Fruit fly (Drosophila melanogaster) whole organism, embryonic: ENCODE results near the gene Ing5.

Source experiments
- Awh ChIP-seq: fragments of 200-800 bp; sonication (Bioruptor generic); IDR thresholded peaks from 2 replicates; pipeline ENCODE4, ENCODE4 v1.3.6; 2022; ENCODE audit warnings: missing biosample characterization, missing genetic modification characterization
- C15 ChIP-seq: fragments of 200-800 bp; sonication (Bioruptor generic); IDR thresholded peaks from 3 replicates; pipeline ENCODE4 v1.3.6; 2022; ENCODE audit warnings: missing biosample characterization, missing genetic modification characterization
- CG10366 ChIP-seq: fragments of 200-800 bp; sonication (Bioruptor generic); IDR thresholded peaks from 2 replicates; pipeline ENCODE4 v1.3.6; 2022; ENCODE audit warnings: missing biosample characterization, missing genetic modification characterization
- CG11085 ChIP-seq: fragments of 200-800 bp; sonication (Bioruptor generic); IDR thresholded peaks from 2 replicates; pipeline ENCODE4 v1.3.6; 2022; ENCODE audit warnings: missing biosample characterization, missing genetic modification characterization
- CG11504 ChIP-seq: fragments of 200-800 bp; sonication (Bioruptor generic); optimal IDR thresholded peaks from 3 replicates; lab custom pipeline; 2019; ENCODE audit warnings: missing biosample characterization, mild to moderate bottlenecking, missing genetic modification characterization, moderate library complexity
- CG11695 ChIP-seq: fragments of 200-800 bp; sonication (Bioruptor generic); IDR thresholded peaks from 3 replicates; pipeline ENCODE4 v1.3.6; 2022; ENCODE audit warnings: missing biosample characterization, missing genetic modification characterization
- CG12104 ChIP-seq: fragments of 200-800 bp; sonication (Bioruptor generic); optimal IDR thresholded peaks from 3 replicates; lab custom pipeline; 2016; ENCODE audit warnings: missing biosample characterization, missing genetic modification characterization
- CG12219 ChIP-seq: fragments of 200-800 bp; sonication (Bioruptor generic); optimal IDR thresholded peaks from 3 replicates; lab custom pipeline; 2018; ENCODE audit warnings: missing biosample characterization, mild to moderate bottlenecking, missing genetic modification characterization
- CG13894 ChIP-seq: fragments of 200-800 bp; sonication (Bioruptor generic); optimal IDR thresholded peaks from 3 replicates; lab custom pipeline; 2018; ENCODE audit warnings: missing biosample characterization, mild to moderate bottlenecking, missing genetic modification characterization, moderate library complexity
- CG14441 ChIP-seq: fragments of 200-800 bp; sonication (Bioruptor generic); IDR thresholded peaks from 2 replicates; pipeline ENCODE4 v1.3.6; 2022; ENCODE audit warnings: missing biosample characterization, missing genetic modification characterization
- CG1647 ChIP-seq: fragments of 200-800 bp; sonication (Bioruptor generic); optimal IDR thresholded peaks from 3 replicates; lab custom pipeline; 2016; ENCODE audit warnings: missing biosample characterization, missing genetic modification characterization
- CG16815 ChIP-seq: fragments of 200-800 bp; sonication (Bioruptor generic); optimal IDR thresholded peaks from 3 replicates; lab custom pipeline; 2017; ENCODE audit warnings: missing biosample characterization, mild to moderate bottlenecking, missing genetic modification characterization
- CG33557 ChIP-seq: fragments of 200-800 bp; sonication (Bioruptor generic); optimal IDR thresholded peaks from 2 replicates; lab custom pipeline; 2019; ENCODE audit warnings: missing biosample characterization, mild to moderate bottlenecking, missing genetic modification characterization, moderate library complexity
- CG3838 ChIP-seq: fragments of 200-800 bp; sonication (Bioruptor generic); optimal IDR thresholded peaks from 3 replicates; lab custom pipeline; 2016; ENCODE audit warnings: missing biosample characterization, missing genetic modification characterization
- CG4730 ChIP-seq: fragments of 200-800 bp; sonication (Bioruptor generic); IDR thresholded peaks from 2 replicates; pipeline ENCODE4 v1.3.6; 2022; ENCODE audit warnings: missing biosample characterization, missing genetic modification characterization
- CG7745 ChIP-seq: fragments of 200-800 bp; sonication (Bioruptor generic); optimal IDR thresholded peaks from 2 replicates; lab custom pipeline; 2018; ENCODE audit warnings: missing biosample characterization, mild to moderate bottlenecking, missing genetic modification characterization, moderate library complexity
- CG7786 ChIP-seq: fragments of 200-800 bp; sonication (Bioruptor generic); optimal IDR thresholded peaks from 2 replicates; lab custom pipeline; 2016; ENCODE audit warnings: missing biosample characterization, missing genetic modification characterization
- CG8290 ChIP-seq, 3 experiments: fragments of 200-800 bp; sonication (Bioruptor generic); optimal IDR thresholded peaks; 2 replicates each; lab custom pipeline; 2016 to 2019; ENCODE audit warnings: missing biosample characterization in 3 of 3, missing genetic modification characterization in 3 of 3, mild to moderate bottlenecking in 2 of 3, moderate library complexity in 1 of 3
- Chrac-16 ChIP-seq: fragments of 200-800 bp; sonication (Bioruptor generic); optimal IDR thresholded peaks from 3 replicates; lab custom pipeline; 2016; ENCODE audit warnings: missing biosample characterization, missing genetic modification characterization
- CkIIα-i1 ChIP-seq: fragments of 200-800 bp; sonication (Bioruptor generic); IDR thresholded peaks from 2 replicates; pipeline ENCODE4 v1.3.6; 2022; ENCODE audit warnings: missing biosample characterization, missing genetic modification characterization
- D19B ChIP-seq: fragments of 200-800 bp; sonication (Bioruptor generic); optimal IDR thresholded peaks from 2 replicates; lab custom pipeline; 2017; ENCODE audit warnings: missing biosample characterization, mild to moderate bottlenecking, missing genetic modification characterization
- Dbx ChIP-seq: fragments of 200-800 bp; sonication (Bioruptor generic); IDR thresholded peaks from 3 replicates; pipeline ENCODE4 v1.3.6; 2022; ENCODE audit warnings: missing biosample characterization, missing genetic modification characterization
- Deaf1 ChIP-seq: fragments of 200-800 bp; optimal IDR thresholded peaks from 3 replicates; lab custom pipeline; 2019; ENCODE audit warnings: missing biosample characterization, mild to moderate bottlenecking, missing genetic modification characterization, moderate library complexity
- Dfd ChIP-seq, 2 experiments: fragments of >200 bp; optimal IDR thresholded peaks; 2 replicates each; lab custom pipeline; 2017; ENCODE audit warnings: missing biosample characterization in 2 of 2, missing genetic modification characterization in 2 of 2
- Dip2 ChIP-seq: fragments of 200-800 bp; sonication (Bioruptor generic); IDR thresholded peaks from 2 replicates; pipeline ENCODE4 v1.3.6; 2022; ENCODE audit warnings: missing biosample characterization, missing genetic modification characterization
- Doc2 ChIP-seq: fragments of 200-800 bp; sonication (Bioruptor generic); IDR thresholded peaks from 2 replicates; pipeline ENCODE4 v1.3.6; 2022; ENCODE audit warnings: missing biosample characterization, missing genetic modification characterization
- Dref ChIP-seq: fragments of 200-800 bp; sonication (Bioruptor generic); IDR thresholded peaks from 2 replicates; pipeline ENCODE4 v1.3.6; 2022; ENCODE audit warnings: missing biosample characterization, missing genetic modification characterization
- Ets65A ChIP-seq: fragments of 200-800 bp; sonication (Bioruptor generic); peaks from one replicate; lab custom pipeline; 2016; ENCODE audit warnings: missing biosample characterization, missing genetic modification characterization
- HmgD ChIP-seq: fragments of 200-800 bp; sonication (Bioruptor generic); optimal IDR thresholded peaks from 3 replicates; lab custom pipeline; 2016; ENCODE audit warnings: missing biosample characterization, missing genetic modification characterization
- Max ChIP-seq: fragments of 200-800 bp; sonication (Bioruptor generic); optimal IDR thresholded peaks from 2 replicates; lab custom pipeline; 2016; ENCODE audit warnings: missing biosample characterization, mild to moderate bottlenecking, missing genetic modification characterization
- Med ChIP-seq: fragments of 200-800 bp; sonication (Bioruptor generic); peaks from one replicate; lab custom pipeline; 2016; ENCODE audit warnings: missing biosample characterization, missing genetic modification characterization, mild to moderate bottlenecking, inconsistent platforms, moderate library complexity
- NfI ChIP-seq: fragments of 200-800 bp; sonication (Bioruptor generic); optimal IDR thresholded peaks from 3 replicates; lab custom pipeline; 2018; ENCODE audit warnings: missing biosample characterization, mild to moderate bottlenecking, missing genetic modification characterization, moderate library complexity
- ac ChIP-seq: fragments of 200-800 bp; sonication (Bioruptor generic); optimal IDR thresholded peaks from 3 replicates; lab custom pipeline; 2017; ENCODE audit warnings: missing biosample characterization, mild to moderate bottlenecking, missing genetic modification characterization
- al ChIP-seq: fragments of 200-800 bp; sonication (Bioruptor generic); IDR thresholded peaks from 2 replicates; pipeline ENCODE4 v1.3.6; 2022; ENCODE audit warnings: missing biosample characterization, missing genetic modification characterization
- ara ChIP-seq: fragments of 200-800 bp; sonication (Bioruptor generic); IDR thresholded peaks from 2 replicates; pipeline ENCODE4 v1.3.6; 2022; ENCODE audit warnings: missing biosample characterization, missing genetic modification characterization
- bab2 ChIP-seq: fragments of 200-800 bp; sonication (Bioruptor generic); optimal IDR thresholded peaks from 2 replicates; lab custom pipeline; 2016; ENCODE audit warnings: missing biosample characterization, missing genetic modification characterization
- bcd ChIP-seq: fragments of 200-800 bp; sonication (Bioruptor generic); optimal IDR thresholded peaks from 2 replicates; lab custom pipeline; 2017; ENCODE audit warnings: missing biosample characterization, mild to moderate bottlenecking, missing genetic modification characterization
- crp ChIP-seq, 2 experiments: fragments of 200-800 bp; sonication (Bioruptor generic); optimal IDR thresholded peaks; 2 replicates in 1 of 2; 3 replicates in 1 of 2; lab custom pipeline; 2017; ENCODE audit warnings: missing biosample characterization in 2 of 2, missing genetic modification characterization in 2 of 2, mild to moderate bottlenecking in 1 of 2, moderate library complexity in 1 of 2
- fd64A ChIP-seq: fragments of 200-800 bp; sonication (Bioruptor generic); optimal IDR thresholded peaks from 3 replicates; lab custom pipeline; 2018; ENCODE audit warnings: missing biosample characterization, mild to moderate bottlenecking, missing genetic modification characterization
- grn ChIP-seq: fragments of 200-800 bp; sonication (Bioruptor generic); optimal IDR thresholded peaks from 3 replicates; lab custom pipeline; 2017; ENCODE audit warnings: missing biosample characterization, missing genetic modification characterization
- gt ChIP-seq: fragments of 200-800 bp; sonication (Bioruptor generic); IDR thresholded peaks from 2 replicates; pipeline ENCODE4 v1.3.6; 2022; ENCODE audit warnings: missing biosample characterization, missing genetic modification characterization
- jigr1 ChIP-seq: fragments of 200-800 bp; sonication (Bioruptor generic); IDR thresholded peaks from 3 replicates; pipeline ENCODE4 v1.3.6; 2022; ENCODE audit warnings: missing biosample characterization, missing genetic modification characterization
- lab ChIP-seq: fragments of 200-800 bp; sonication (Bioruptor generic); optimal IDR thresholded peaks from 3 replicates; lab custom pipeline; 2017; ENCODE audit warnings: missing biosample characterization, missing genetic modification characterization, mild to moderate bottlenecking, moderate library complexity, missing genetic modification reagents
- lilli ChIP-seq: fragments of 200-800 bp; sonication (Bioruptor generic); optimal IDR thresholded peaks from 3 replicates; lab custom pipeline; 2016; ENCODE audit warnings: missing biosample characterization, missing genetic modification characterization
- mam ChIP-seq: fragments of 200-800 bp; sonication (Bioruptor generic); optimal IDR thresholded peaks from 3 replicates; lab custom pipeline; 2016; ENCODE audit warnings: missing biosample characterization, missing genetic modification characterization
- nau ChIP-seq: fragments of 200-800 bp; sonication (Bioruptor generic); optimal IDR thresholded peaks from 3 replicates; lab custom pipeline; 2017; ENCODE audit warnings: missing biosample characterization, mild to moderate bottlenecking, missing genetic modification characterization, missing genetic modification reagents
- ranshi ChIP-seq: fragments of 200-800 bp; sonication (Bioruptor generic); IDR thresholded peaks from 2 replicates; pipeline ENCODE4 v1.3.6; 2022; ENCODE audit warnings: missing biosample characterization, missing genetic modification characterization
- twi ChIP-seq: fragments of 200-800 bp; optimal IDR thresholded peaks from 2 replicates; lab custom pipeline; 2019; ENCODE audit warnings: missing biosample characterization, mild to moderate bottlenecking, missing genetic modification characterization, moderate library complexity
- unc-4 ChIP-seq: fragments of 200-800 bp; sonication (Bioruptor generic); IDR thresholded peaks from 2 replicates; pipeline ENCODE4 v1.3.6; 2022; ENCODE audit warnings: missing biosample characterization, missing genetic modification characterization; ENCODE audit not compliant: partially characterized antibody
- usp ChIP-seq: fragments of >200 bp; optimal IDR thresholded peaks from 2 replicates; lab custom pipeline; 2017; ENCODE audit warnings: missing biosample characterization, missing genetic modification characterization

The Ing5 gene

DNA sequence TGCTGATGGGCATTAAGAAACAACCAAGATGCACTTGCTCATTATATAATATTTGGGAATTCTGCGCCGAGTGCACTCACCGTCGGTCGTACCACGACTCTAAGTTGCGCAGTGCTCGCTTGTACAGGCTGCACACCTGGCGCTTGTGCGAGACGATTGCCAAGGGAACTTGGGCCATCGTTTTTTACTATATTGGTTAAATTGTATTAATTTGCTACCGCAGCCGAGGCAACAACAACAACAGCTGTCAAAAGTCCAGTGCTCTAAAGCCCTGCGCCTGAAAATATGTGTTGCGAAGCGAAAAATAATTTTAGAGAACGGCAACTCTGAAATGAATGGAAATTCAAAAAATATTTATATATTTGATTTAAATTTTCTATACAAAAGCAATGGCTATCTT lies 16.4 kb downstream of the Ing5 start, which contains the start of gene ND-B22 (continued):
- TF ChIP-seq CG8290 (GFP tag; optimal IDR thresholded peaks at IDR 0.05; lab: Kevin White, UChicago): no peak
- TF ChIP-seq CG8290 (tag; optimal IDR thresholded peaks at IDR 0.05; lab: Kevin White, UChicago): peak in 1 of 2 experiments; percentile 49
- TF ChIP-seq ara (GFP tag; lab: Robert Waterston, UW): peak; percentile 35; the same call in 1 of the 2 replicates
- TF ChIP-seq al: no peak

DNA sequence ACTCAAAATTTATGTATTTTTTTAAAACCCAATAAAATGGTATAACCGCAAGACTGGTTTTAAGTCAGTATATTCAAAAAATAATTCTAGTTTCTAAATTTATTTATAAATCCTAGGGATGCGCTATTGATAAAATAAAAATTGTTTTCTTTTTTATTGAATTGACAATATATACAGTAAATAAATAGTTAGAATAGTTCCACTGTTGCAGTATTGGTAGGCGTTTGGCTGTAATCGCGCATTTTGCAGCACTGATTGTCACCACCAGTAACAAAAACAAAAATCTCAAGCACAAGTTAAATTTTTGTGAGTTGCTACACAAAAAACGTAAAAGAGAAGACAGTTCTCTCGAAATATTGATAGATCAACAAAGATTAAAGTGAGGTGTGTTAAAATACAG lies 18.2 kb downstream of the Ing5 start, which contains the start of gene CG31855:
Gene CG31855 (plus strand): TSS at position 265 of the 400 bp plus-strand sequence.
- peak; percentile 95 for TF ChIP-seq Ets65A
- peak; percentile 52 for TF ChIP-seq Deaf1 (tag; lab: Kevin White, UChicago)
- peak; percentile 76 for TF ChIP-seq CG10366 (GFP tag; lab: Robert Waterston, UW)
- TF ChIP-seq Dfd (GFP tag; optimal IDR thresholded peaks at IDR 0.05; lab: Kevin White, UChicago): no peak
- no peak for TF ChIP-seq ac (GFP tag; lab: Kevin White, UChicago)
- no peak for TF ChIP-seq jigr1 (GFP tag; lab: Robert Waterston, UW)
- peak; percentile 63 for TF ChIP-seq CG16815 (GFP tag; lab: Kevin White, UChicago)
- TF ChIP-seq Doc2 (GFP tag; lab: Robert Waterston, UW): no peak
- no peak for TF ChIP-seq gt (GFP tag; lab: Robert Waterston, UW)
- TF ChIP-seq CG13894 (tag; lab: Kevin White, UChicago): peak; percentile 92
- peak; percentile 80 for TF ChIP-seq CG11504 (tag; lab: Kevin White, UChicago)
- peak; percentile 76 for TF ChIP-seq CG14441 (GFP tag; lab: Robert Waterston, UW)
- peak; percentile 54 for TF ChIP-seq D19B
- peak; percentile 75 for TF ChIP-seq nau (GFP tag; lab: Kevin White, UChicago)
- TF ChIP-seq C15: 0 out of 3 replicates have a peak, but pooled peaks have one; percentile 53
- TF ChIP-seq unc-4 (GFP tag; lab: Robert Waterston, UW): no peak
- TF ChIP-seq bcd (GFP tag; lab: Kevin White, UChicago): peak; percentile 75
- no peak for TF ChIP-seq Dip2
- peak; percentile 67 for TF ChIP-seq CG12104 (GFP tag; lab: Kevin White, UChicago)
- peak; percentile 70 for TF ChIP-seq CG11695 (GFP tag; lab: Robert Waterston, UW)
- peak; percentile 91 for TF ChIP-seq lab (GFP tag; lab: Kevin White, UChicago)
- TF ChIP-seq CkIIα-i1 (GFP tag; lab: Robert Waterston, UW): no peak
- peak; percentile 67 for TF ChIP-seq CG33557
- TF ChIP-seq CG12219 (GFP tag; lab: Kevin White, UChicago): peak; percentile 69
- TF ChIP-seq CG11085 (GFP tag; lab: Robert Waterston, UW): peak; percentile 82
- no peak for TF ChIP-seq fd64A (GFP tag; lab: Kevin White, UChicago)
- TF ChIP-seq Dbx: peak; percentile 90
- peak; percentile 81 for TF ChIP-seq Max (GFP tag; lab: Kevin White, UChicago)
- TF ChIP-seq twi (tag; lab: Kevin White, UChicago): peak; percentile 36
- TF ChIP-seq bab2 (GFP tag; lab: Kevin White, UChicago): peak; percentile 60
- no peak for TF ChIP-seq HmgD (GFP tag; lab: Kevin White, UChicago)
- TF ChIP-seq Chrac-16: peak; percentile 85
- peak in 1 of 2 experiments; percentile 42 for TF ChIP-seq crp (GFP tag; optimal IDR thresholded peaks at IDR 0.05; lab: Kevin White, UChicago)
- peak; percentile 54 for TF ChIP-seq CG7786 (GFP tag; lab: Kevin White, UChicago)
- TF ChIP-seq mam (GFP tag; lab: Kevin White, UChicago): peak; percentile 83
- TF ChIP-seq Dref (GFP tag; lab: Robert Waterston, UW): 0 out of 2 replicates have a peak, but pooled peaks have one; percentile 25
- TF ChIP-seq lilli: peak; percentile 93
- no peak for TF ChIP-seq grn
- peak; percentile 77 for TF ChIP-seq CG4730 (GFP tag; lab: Robert Waterston, UW)
- peak; percentile 22 for TF ChIP-seq CG3838
- peak; percentile 91 for TF ChIP-seq NfI
- peak; percentile 80 for TF ChIP-seq ranshi (GFP tag; lab: Robert Waterston, UW)
- TF ChIP-seq CG7745 (tag; lab: Kevin White, UChicago): no peak
- TF ChIP-seq CG1647: peak; percentile 81
- peak; percentile 95 for TF ChIP-seq Med (GFP tag; lab: Kevin White, UChicago)
- no peak for TF ChIP-seq usp (GFP tag; lab: Kevin White, UChicago)
- peak; percentile 46; the same call in 1 of the 2 replicates for TF ChIP-seq Awh
